Worm (Caenorhabditis elegans) whole organism, young adult: ENCODE measurements around the gene pgp-10.

ENCODE experiments used
- B0019.2 ChIP-seq: fragments of 200-800 bp; sonication (Bioruptor generic); conservative IDR thresholded peaks from 2 replicates; pipeline ENCODE4 v1.3.6; 2022; ENCODE audit warnings: missing genetic modification reagents, missing genetic modification characterization, missing compliant biosample characterization
- B0261.1 ChIP-seq: sonication (generic microtip); optimal IDR thresholded peaks from 2 replicates; lab custom pipeline; 2016; ENCODE audit warnings: mild to moderate bottlenecking, missing genetic modification characterization, moderate library complexity, missing compliant biosample characterization
- D2030.7 ChIP-seq: fragments of 200-800 bp; sonication (Bioruptor generic); IDR thresholded peaks from 2 replicates; pipeline ENCODE4 v1.3.6; 2022; ENCODE audit warnings: missing genetic modification reagents, missing genetic modification characterization, missing compliant biosample characterization
- F10E7.11 ChIP-seq: sonication (generic microtip); optimal IDR thresholded peaks from 2 replicates; lab custom pipeline; 2017; ENCODE audit warnings: mild to moderate bottlenecking, missing genetic modification characterization, moderate library complexity, missing compliant biosample characterization
- F23B12.7 ChIP-seq: sonication (generic microtip); optimal IDR thresholded peaks from 2 replicates; lab custom pipeline; 2017; ENCODE audit warnings: missing genetic modification characterization, mild to moderate bottlenecking, missing compliant biosample characterization, antibody characterized with exemption, moderate library complexity; ENCODE audit not compliant: insufficient read depth
- F37B4.10 ChIP-seq: fragments of 200-800 bp; sonication (Bioruptor generic); IDR thresholded peaks from 2 replicates; pipeline ENCODE4 v1.3.6; 2022; ENCODE audit warnings: missing genetic modification characterization, missing compliant biosample characterization
- F49E8.2 ChIP-seq: sonication (generic microtip); optimal IDR thresholded peaks from 3 replicates; lab custom pipeline; 2017; ENCODE audit warnings: missing genetic modification characterization, mild to moderate bottlenecking, missing compliant biosample characterization, antibody characterized with exemption, moderate library complexity; ENCODE audit not compliant: insufficient read depth
- F57A8.1 ChIP-seq: fragments of 200-800 bp; sonication (Bioruptor generic); optimal IDR thresholded peaks from 2 replicates; lab custom pipeline; 2018; ENCODE audit warnings: mild to moderate bottlenecking, missing genetic modification characterization, moderate library complexity, missing compliant biosample characterization
- T26A5.8 ChIP-seq: sonication (generic microtip); optimal IDR thresholded peaks from 2 replicates; lab custom pipeline; 2016; ENCODE audit warnings: missing genetic modification characterization, missing compliant biosample characterization
- Y53F4B.3 ChIP-seq: fragments of 200-800 bp; sonication (Bioruptor generic); IDR thresholded peaks from 2 replicates; pipeline ENCODE4 v1.3.6; 2022; ENCODE audit warnings: missing genetic modification reagents, missing genetic modification characterization, missing compliant biosample characterization
- Y56A3A.18 ChIP-seq: fragments of 200-800 bp; sonication (Bioruptor generic); IDR thresholded peaks from 2 replicates; pipeline ENCODE4 v1.3.6; 2022; ENCODE audit warnings: missing genetic modification reagents, missing genetic modification characterization, missing compliant biosample characterization
- Y95B8A.8 ChIP-seq: fragments of 200-800 bp; sonication (Bioruptor generic); IDR thresholded peaks from 2 replicates; pipeline ENCODE4 v1.3.6; 2022; ENCODE audit warnings: missing genetic modification reagents, missing genetic modification characterization, missing compliant biosample characterization
- akir-1 ChIP-seq: fragments of 200-800 bp; sonication (Bioruptor generic); optimal IDR thresholded peaks from 2 replicates; lab custom pipeline; 2018; ENCODE audit warnings: mild to moderate bottlenecking, missing genetic modification characterization, moderate library complexity, missing compliant biosample characterization
- attf-3 ChIP-seq: fragments of 200-800 bp; sonication (Bioruptor generic); conservative IDR thresholded peaks from 2 replicates; pipeline ENCODE4 v1.3.6; 2022; ENCODE audit warnings: missing genetic modification reagents, missing genetic modification characterization, missing compliant biosample characterization
- bed-2 ChIP-seq: fragments of 200-800 bp; sonication (Bioruptor generic); IDR thresholded peaks from 2 replicates; pipeline ENCODE4 v1.3.6; 2022; ENCODE audit warnings: missing genetic modification reagents, missing genetic modification characterization, missing compliant biosample characterization
- ceh-27 ChIP-seq: fragments of 200-800 bp; sonication (Bioruptor generic); optimal IDR thresholded peaks from 2 replicates; lab custom pipeline; 2018; ENCODE audit warnings: mild to moderate bottlenecking, missing genetic modification characterization, moderate library complexity, missing compliant biosample characterization
- ceh-40 ChIP-seq: fragments of 200-800 bp; sonication (Bioruptor generic); IDR thresholded peaks from 2 replicates; pipeline ENCODE4 v1.3.6; 2022; ENCODE audit warnings: missing genetic modification characterization, missing compliant biosample characterization
- ceh-91 ChIP-seq: fragments of 200-800 bp; sonication (Bioruptor generic); IDR thresholded peaks from 2 replicates; pipeline ENCODE4 v1.3.6; 2022; ENCODE audit warnings: missing genetic modification reagents, missing genetic modification characterization, missing compliant biosample characterization
- chd-7 ChIP-seq: sonication (generic microtip); optimal IDR thresholded peaks from 2 replicates; lab custom pipeline; 2016; ENCODE audit warnings: mild to moderate bottlenecking, missing genetic modification characterization, moderate library complexity, missing compliant biosample characterization
- dpff-1 ChIP-seq: sonication (generic microtip); optimal IDR thresholded peaks from 2 replicates; lab custom pipeline; 2017; ENCODE audit warnings: mild to moderate bottlenecking, missing genetic modification characterization, missing compliant biosample characterization
- dpl-1 ChIP-seq: fragments of 150-350 bp; optimal IDR thresholded peaks from 2 replicates; lab custom pipeline; 2014; ENCODE audit warnings: missing biosample characterization, missing genetic modification reagents, missing genetic modification characterization
- efl-1 ChIP-seq: fragments of 150-350 bp; optimal IDR thresholded peaks from 2 replicates; lab custom pipeline; 2014; ENCODE audit warnings: missing biosample characterization, missing genetic modification reagents, missing genetic modification characterization
- egl-18 ChIP-seq: fragments of 200-800 bp; sonication (Bioruptor generic); IDR thresholded peaks from 2 replicates; pipeline ENCODE4 v1.3.6; 2022; ENCODE audit warnings: missing genetic modification reagents, missing genetic modification characterization, missing compliant biosample characterization
- ekl-4 ChIP-seq: fragments of 200-800 bp; sonication (Bioruptor generic); IDR thresholded peaks from 2 replicates; pipeline ENCODE4 v1.3.6; 2022; ENCODE audit warnings: missing genetic modification reagents, missing genetic modification characterization, missing compliant biosample characterization
- fkh-3 ChIP-seq: sonication (generic microtip); optimal IDR thresholded peaks from 2 replicates; lab custom pipeline; 2016; ENCODE audit warnings: mild to moderate bottlenecking, missing genetic modification characterization, missing compliant biosample characterization
- hmg-1.2 ChIP-seq: fragments of 200-800 bp; sonication (Bioruptor generic); IDR thresholded peaks from 2 replicates; pipeline ENCODE4 v1.3.6; 2022; ENCODE audit warnings: missing genetic modification reagents, missing genetic modification characterization, missing compliant biosample characterization
- lin-26 ChIP-seq: fragments of 200-800 bp; sonication (Bioruptor generic); IDR thresholded peaks from 2 replicates; pipeline ENCODE4 v1.3.6; 2022; ENCODE audit warnings: missing genetic modification reagents, missing genetic modification characterization, missing compliant biosample characterization
- lin-40 ChIP-seq: sonication (generic microtip); optimal IDR thresholded peaks from 2 replicates; lab custom pipeline; 2016; ENCODE audit warnings: missing genetic modification characterization, mild to moderate bottlenecking, missing compliant biosample characterization, missing genotype, missing genetic modification reagents
- lsy-27 ChIP-seq: sonication (generic microtip); optimal IDR thresholded peaks from 2 replicates; lab custom pipeline; 2017; ENCODE audit warnings: missing genetic modification characterization, mild to moderate bottlenecking, missing compliant biosample characterization, antibody characterized with exemption, missing genotype, borderline replicate concordance; ENCODE audit not compliant: insufficient read depth
- madf-10 ChIP-seq: sonication (generic microtip); optimal IDR thresholded peaks from 2 replicates; lab custom pipeline; 2016; ENCODE audit warnings: mild to moderate bottlenecking, missing genetic modification characterization, missing compliant biosample characterization
- mxl-1 ChIP-seq: sonication (generic microtip); optimal IDR thresholded peaks from 2 replicates; lab custom pipeline; 2016; ENCODE audit warnings: missing genetic modification characterization, missing compliant biosample characterization
- nfya-1 ChIP-seq: sonication (generic microtip); optimal IDR thresholded peaks from 2 replicates; lab custom pipeline; 2017; ENCODE audit warnings: antibody characterized with exemption, missing compliant biosample characterization, missing genetic modification characterization, borderline replicate concordance; ENCODE audit not compliant: insufficient read depth
- nhr-120 ChIP-seq: fragments of 200-800 bp; sonication (Bioruptor generic); IDR thresholded peaks from 2 replicates; pipeline ENCODE4 v1.3.6; 2022; ENCODE audit warnings: missing genetic modification characterization, missing compliant biosample characterization
- nhr-80 ChIP-seq: sonication (generic microtip); optimal IDR thresholded peaks from 2 replicates; lab custom pipeline; 2016; ENCODE audit warnings: missing genetic modification characterization, missing compliant biosample characterization
- nhr-90 ChIP-seq: sonication (generic microtip); optimal IDR thresholded peaks from 2 replicates; lab custom pipeline; 2016; ENCODE audit warnings: missing genotype, mild to moderate bottlenecking, missing genetic modification characterization, missing compliant biosample characterization
- pha-4 ChIP-seq: fragments of 150-350 bp; sonication (generic microtip); optimal IDR thresholded peaks from 2 replicates; lab custom pipeline; 2014; ENCODE audit warnings: missing biosample characterization, missing genetic modification reagents, missing genetic modification characterization
- rec-8 ChIP-seq, 2 experiments: sonication (generic microtip); optimal IDR thresholded peaks; 2 replicates each; lab custom pipeline; 2016; ENCODE audit warnings: mild to moderate bottlenecking in 2 of 2, missing genetic modification characterization in 2 of 2, missing genetic modification reagents in 2 of 2, missing genotype in 2 of 2, missing biosample characterization in 1 of 2, missing compliant biosample characterization in 1 of 2, moderate library complexity in 1 of 2
- snpc-1.3 ChIP-seq: sonication (generic microtip); optimal IDR thresholded peaks from 2 replicates; lab custom pipeline; 2017; ENCODE audit warnings: missing genetic modification characterization, mild to moderate bottlenecking, missing compliant biosample characterization, antibody characterized with exemption, moderate library complexity, missing genotype, missing genetic modification reagents; ENCODE audit not compliant: insufficient read depth
- snpc-4 ChIP-seq, 5 experiments: fragments of 150-350 bp in 1 of 5; sonication (generic microtip) in 4 of 5; optimal IDR thresholded peaks; 2 replicates each; lab custom pipeline; 2014 to 2018; ENCODE audit warnings: missing genetic modification characterization in 5 of 5, missing biosample characterization in 3 of 5, antibody characterized with exemption in 2 of 5, mild to moderate bottlenecking in 2 of 5, missing compliant biosample characterization in 2 of 5, missing genotype in 2 of 5, moderate library complexity in 2 of 5, missing genetic modification reagents in 1 of 5
- somi-1 ChIP-seq: fragments of 200-800 bp; sonication (Bioruptor generic); optimal IDR thresholded peaks from 2 replicates; lab custom pipeline; 2018; ENCODE audit warnings: mild to moderate bottlenecking, missing genetic modification characterization, missing compliant biosample characterization
- tbp1 ChIP-seq: fragments of 200-800 bp; sonication (Bioruptor generic); optimal IDR thresholded peaks from 2 replicates; lab custom pipeline; 2018; ENCODE audit warnings: mild to moderate bottlenecking, missing genetic modification characterization, missing compliant biosample characterization
- tlf-1 ChIP-seq: fragments of 200-800 bp; sonication (Bioruptor generic); optimal IDR thresholded peaks from 2 replicates; lab custom pipeline; 2018; ENCODE audit warnings: mild to moderate bottlenecking, missing genetic modification characterization, missing compliant biosample characterization
- unc-130 ChIP-seq: sonication (generic microtip); optimal IDR thresholded peaks from 2 replicates; lab custom pipeline; 2016; ENCODE audit warnings: missing genetic modification reagents, missing genetic modification characterization, missing compliant biosample characterization
- xnd-1 ChIP-seq: sonication (generic microtip); optimal IDR thresholded peaks from 2 replicates; lab custom pipeline; 2016; ENCODE audit warnings: missing genotype, missing genetic modification reagents, missing genetic modification characterization, missing compliant biosample characterization
- ztf-28 ChIP-seq: fragments of 200-800 bp; sonication (Bioruptor generic); IDR thresholded peaks from 2 replicates; pipeline ENCODE4 v1.3.6; 2022; ENCODE audit warnings: missing genetic modification reagents, missing genetic modification characterization, missing compliant biosample characterization

Gene pgp-10

DNA sequence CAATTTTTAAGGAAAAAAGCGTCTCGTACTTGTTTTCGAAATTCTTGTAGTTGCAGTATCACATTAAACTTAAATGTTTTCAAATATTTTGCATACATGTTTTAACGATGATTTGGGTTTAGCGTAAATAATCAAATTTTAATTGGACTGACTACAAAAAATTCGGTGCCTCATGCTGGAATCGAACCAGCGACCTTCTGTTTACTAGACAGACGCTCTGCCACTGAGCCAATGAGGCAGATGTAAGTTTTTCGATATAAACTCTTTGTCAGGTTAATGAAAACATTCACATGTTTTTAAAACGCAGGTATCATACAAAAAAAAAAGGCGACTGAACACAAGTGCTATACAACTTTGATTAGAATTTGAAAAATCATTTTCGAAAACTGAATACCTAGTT lies 18.0 kb downstream of the pgp-10 start (continued):
- TF ChIP-seq nhr-90 (tag; lab: Kevin White, UChicago) (peak; percentile 55), egl-18 (no peak), snpc-4 (GFP tag; optimal IDR thresholded peaks at IDR 0.05; lab: Kevin White, UChicago) (peak; percentile 32), snpc-4 (tag; optimal IDR thresholded peaks at IDR 0.05; lab: Kevin White, UChicago) (peak in 1 of 4 experiments; percentile 68), T26A5.8 (tag; lab: Kevin White, UChicago) (no peak), ceh-91 (GFP tag; lab: Robert Waterston, UW) (no peak), rec-8 (tag; optimal IDR thresholded peaks at IDR 0.05; lab: Kevin White, UChicago) (peak in 1 of 2 experiments; percentile 20), lin-26 (GFP tag; lab: Robert Waterston, UW) (peak; percentile 81), dpl-1 (no peak), mxl-1 (tag; lab: Kevin White, UChicago) (peak; percentile 2), F57A8.1 (GFP tag; lab: Kevin White, UChicago) (no peak), B0019.2 (no peak), nhr-120 (GFP tag; lab: Robert Waterston, UW) (no peak), F23B12.7 (tag; lab: Kevin White, UChicago) (no peak), unc-130 (GFP tag; lab: Kevin White, UChicago) (no peak), F10E7.11 (no peak), D2030.7 (GFP tag; lab: Robert Waterston, UW) (no peak), ceh-40 (GFP tag; lab: Robert Waterston, UW) (no peak), chd-7 (no peak), B0261.1 (tag; lab: Kevin White, UChicago) (peak; percentile 70), F49E8.2 (peak; percentile 35)

ce11 chrX:7177341-7177740 lies 18.5 kb downstream of the pgp-10 start, which contains the start of gene F43E12.1:
F43E12.1 (plus strand) TSS chrX:7177641.
- TF ChIP-seq tbp1 (GFP tag; lab: Kevin White, UChicago) (no peak), fkh-3 (tag; lab: Kevin White, UChicago) (no peak), hmg-1.2 (no peak), F37B4.10 (GFP tag; lab: Robert Waterston, UW) (no peak), lin-40 (tag; lab: Kevin White, UChicago) (no peak), nhr-80 (no peak), Y53F4B.3 (no peak), xnd-1 (tag; lab: Kevin White, UChicago) (no peak), rec-8 (tag; optimal IDR thresholded peaks at IDR 0.05; lab: Kevin White, UChicago) (no peak), Y95B8A.8 (GFP tag; lab: Robert Waterston, UW) (no peak)

- TF ChIP-seq lsy-27 (no peak), attf-3 (GFP tag; lab: Robert Waterston, UW) (no peak), ekl-4 (GFP tag; lab: Robert Waterston, UW) (peak; percentile 79), ceh-27 (GFP tag; lab: Kevin White, UChicago) (peak; percentile 92), akir-1 (GFP tag; lab: Kevin White, UChicago) (peak; percentile 49), chd-7 (no peak), lin-26 (GFP tag; lab: Robert Waterston, UW) (peak; percentile 65; the same call in 1 of the 2 replicates), bed-2 (GFP tag; lab: Robert Waterston, UW) (no peak), somi-1 (GFP tag; lab: Kevin White, UChicago) (peak; percentile 88), F10E7.11 (no peak), ztf-28 (GFP tag; lab: Robert Waterston, UW) (no peak), Y56A3A.18 (GFP tag; lab: Robert Waterston, UW) (peak; percentile 97), B0261.1 (tag; lab: Kevin White, UChicago) (peak; percentile 55), dpl-1 (no peak), madf-10 (tag; lab: Kevin White, UChicago) (peak; percentile 77), snpc-1.3 (peak; percentile 2), dpff-1 (tag; lab: Kevin White, UChicago) (no peak), pha-4 (tag; lab: Kevin White, UChicago) (peak; percentile 57), efl-1 (GFP tag; lab: Kevin White, UChicago) (no peak), nfya-1 (tag; lab: Kevin White, UChicago) (no peak), tlf-1 (GFP tag; lab: Kevin White, UChicago) (peak; percentile 96), fkh-3 (tag; lab: Kevin White, UChicago) (no peak)
Measured at ce11 chrX:7181627-7182026, 22.8 kb downstream of the pgp-10 start.
